Fruit fly (Drosophila melanogaster) Kc167 (cell line): ENCODE results near the gene CG13694.

Experiments
- Sin3A ChIP-seq: fragments of >200 bp; optimal IDR thresholded peaks from 2 replicates; lab custom pipeline; 2018; ENCODE audit warnings: missing external identifiers
- h ChIP-seq: fragments of >200 bp; optimal IDR thresholded peaks from 3 replicates; lab custom pipeline; 2018; ENCODE audit warnings: missing external identifiers
- insv ChIP-seq: fragments of >200 bp; optimal IDR thresholded peaks from 3 replicates; lab custom pipeline; 2018; ENCODE audit warnings: missing external identifiers
- psq ChIP-seq: fragments of >200 bp; optimal IDR thresholded peaks from 2 replicates; lab custom pipeline; 2017; ENCODE audit warnings: missing external identifiers
- ttk ChIP-seq: sonication (Bioruptor generic); optimal IDR thresholded peaks from 2 replicates; lab custom pipeline; 2017; ENCODE audit warnings: missing external identifiers

- TF ChIP-seq h (lab: Kevin White, UChicago) (no peak), insv (no peak), ttk (lab: Kevin White, UChicago) (no peak), Sin3A (lab: Kevin White, UChicago) (no peak), psq (no peak)
These were observed 9.7 kb downstream of the CG13694 start, which contains the start of the genes Nhe1 and Sam-S for dm6 chr2L:106540-106939.
